Worm (Caenorhabditis elegans) whole organism, L2 larva: ENCODE results near the gene F46B6.12.

Experiments
- C34F6.9 ChIP-seq: fragments of 150-350 bp; optimal IDR thresholded peaks from 2 replicates; lab custom pipeline; 2014; ENCODE audit warnings: missing biosample characterization, missing genetic modification characterization
- F13H6.1 ChIP-seq: sonication (generic microtip); optimal IDR thresholded peaks from 2 replicates; lab custom pipeline; 2016; ENCODE audit warnings: missing genetic modification characterization, missing compliant biosample characterization
- ZK546.5 ChIP-seq: sonication (generic microtip); optimal IDR thresholded peaks from 2 replicates; lab custom pipeline; 2017; ENCODE audit warnings: missing biosample characterization, missing genetic modification characterization
- aly-2 ChIP-seq: fragments of 150-350 bp; optimal IDR thresholded peaks from 2 replicates; lab custom pipeline; 2014; ENCODE audit warnings: missing biosample characterization, missing genetic modification characterization
- blmp-1 ChIP-seq: sonication (generic microtip); optimal IDR thresholded peaks from 2 replicates; lab custom pipeline; 2017; ENCODE audit warnings: missing genetic modification characterization, mild to moderate bottlenecking, missing compliant biosample characterization, antibody characterized with exemption, moderate library complexity; ENCODE audit not compliant: insufficient read depth
- ceh-16 ChIP-seq: fragments of 150-350 bp; optimal IDR thresholded peaks from 2 replicates; lab custom pipeline; 2014; ENCODE audit warnings: missing biosample characterization, missing genetic modification characterization
- crh-2 ChIP-seq: sonication (generic microtip); optimal IDR thresholded peaks from 2 replicates; lab custom pipeline; 2017; ENCODE audit warnings: missing biosample characterization, missing genetic modification characterization
- dmd-4 ChIP-seq: sonication (generic microtip); optimal IDR thresholded peaks from 2 replicates; lab custom pipeline; 2017; ENCODE audit warnings: missing biosample characterization, missing genetic modification characterization
- egl-27 ChIP-seq: sonication (generic microtip); optimal IDR thresholded peaks from 3 replicates; lab custom pipeline; 2017; ENCODE audit warnings: missing biosample characterization, missing genetic modification reagents, missing genetic modification characterization
- elt-1 ChIP-seq: fragments of 150-350 bp; optimal IDR thresholded peaks from 2 replicates; lab custom pipeline; 2014; ENCODE audit warnings: missing biosample characterization, missing genetic modification characterization
- fos-1 ChIP-seq: fragments of 150-350 bp; optimal IDR thresholded peaks from 2 replicates; lab custom pipeline; 2014; ENCODE audit warnings: missing biosample characterization, missing genetic modification characterization
- gmeb-1 ChIP-seq: fragments of 150-350 bp; optimal IDR thresholded peaks from 2 replicates; lab custom pipeline; 2014; ENCODE audit warnings: missing biosample characterization, missing genetic modification characterization
- lin-11 ChIP-seq: fragments of 150-350 bp; sonication (generic microtip); optimal IDR thresholded peaks from 2 replicates; lab custom pipeline; 2014; ENCODE audit warnings: missing biosample characterization, missing genetic modification characterization, inconsistent platforms, mixed read lengths
- lin-13 ChIP-seq: fragments of 150-350 bp; optimal IDR thresholded peaks from 2 replicates; lab custom pipeline; 2014; ENCODE audit warnings: missing biosample characterization, missing genetic modification reagents, missing genetic modification characterization
- lin-39 ChIP-seq: fragments of 150-350 bp; optimal IDR thresholded peaks from 2 replicates; lab custom pipeline; 2014; ENCODE audit warnings: missing biosample characterization, missing genetic modification reagents, missing genetic modification characterization
- lsy-2 ChIP-seq, 2 experiments: fragments of 150-350 bp in 1 of 2; sonication (generic microtip) in 1 of 2; optimal IDR thresholded peaks; 2 replicates each; lab custom pipeline; 2014 to 2017; ENCODE audit warnings: missing biosample characterization in 2 of 2, missing genetic modification characterization in 2 of 2
- mab-5 ChIP-seq: fragments of 150-350 bp; optimal IDR thresholded peaks from 2 replicates; lab custom pipeline; 2014; ENCODE audit warnings: missing biosample characterization, missing genetic modification characterization
- mbf-1 ChIP-seq: sonication (generic microtip); optimal IDR thresholded peaks from 2 replicates; lab custom pipeline; 2017; ENCODE audit warnings: missing biosample characterization, missing genetic modification characterization
- mdl-1 ChIP-seq, 2 experiments: fragments of 150-350 bp in 1 of 2; sonication (generic microtip) in 1 of 2; optimal IDR thresholded peaks; 2 replicates each; lab custom pipeline; 2017; ENCODE audit warnings: missing biosample characterization in 2 of 2, missing genetic modification characterization in 2 of 2
- nhr-10 ChIP-seq: sonication (generic microtip); optimal IDR thresholded peaks from 2 replicates; lab custom pipeline; 2017; ENCODE audit warnings: missing biosample characterization, missing genetic modification characterization
- nhr-11 ChIP-seq: fragments of 150-350 bp; optimal IDR thresholded peaks from 2 replicates; lab custom pipeline; 2014; ENCODE audit warnings: missing biosample characterization, missing genetic modification characterization
- nhr-12 ChIP-seq: fragments of 150-350 bp; optimal IDR thresholded peaks from 2 replicates; lab custom pipeline; 2014; ENCODE audit warnings: missing biosample characterization, missing genetic modification characterization
- nhr-129 ChIP-seq: fragments of 150-350 bp; optimal IDR thresholded peaks from 2 replicates; lab custom pipeline; 2014; ENCODE audit warnings: missing biosample characterization, missing genetic modification characterization
- nhr-21 ChIP-seq: fragments of 150-350 bp; optimal IDR thresholded peaks from 2 replicates; lab custom pipeline; 2014; ENCODE audit warnings: missing biosample characterization, missing genetic modification characterization
- nhr-237 ChIP-seq: fragments of 150-350 bp; optimal IDR thresholded peaks from 2 replicates; lab custom pipeline; 2014; ENCODE audit warnings: missing biosample characterization, missing genetic modification characterization
- nhr-25 ChIP-seq: fragments of 150-350 bp; sonication (generic microtip); optimal IDR thresholded peaks from 3 replicates; lab custom pipeline; 2014; ENCODE audit warnings: missing biosample characterization, missing genetic modification characterization
- nhr-77 ChIP-seq: fragments of 150-350 bp; optimal IDR thresholded peaks from 2 replicates; lab custom pipeline; 2014; ENCODE audit warnings: missing biosample characterization, missing genetic modification characterization
- peb-1 ChIP-seq: fragments of 150-350 bp; optimal IDR thresholded peaks from 2 replicates; lab custom pipeline; 2014; ENCODE audit warnings: missing biosample characterization, missing genetic modification characterization
- sem-4 ChIP-seq: fragments of 150-350 bp; optimal IDR thresholded peaks from 2 replicates; lab custom pipeline; 2014; ENCODE audit warnings: missing biosample characterization, missing genetic modification reagents, missing genetic modification characterization
- skn-1 ChIP-seq: sonication (generic microtip); optimal IDR thresholded peaks from 2 replicates; lab custom pipeline; 2017; ENCODE audit warnings: missing biosample characterization, missing genetic modification characterization
- sma-3 ChIP-seq: sonication (generic microtip); optimal IDR thresholded peaks from 2 replicates; lab custom pipeline; 2016; ENCODE audit warnings: missing genetic modification reagents, missing genetic modification characterization, missing compliant biosample characterization
- sma-9 ChIP-seq, 2 experiments: fragments of 150-350 bp in 1 of 2; sonication (generic microtip) in 1 of 2; optimal IDR thresholded peaks; 2 replicates each; lab custom pipeline; 2014 to 2016; ENCODE audit warnings: missing genetic modification characterization in 2 of 2, mild to moderate bottlenecking in 1 of 2, missing biosample characterization in 1 of 2, missing compliant biosample characterization in 1 of 2, missing genetic modification reagents in 1 of 2, moderate library complexity in 1 of 2
- unc-55 ChIP-seq: fragments of 150-350 bp; sonication (generic microtip); optimal IDR thresholded peaks from 3 replicates; lab custom pipeline; 2014; ENCODE audit warnings: missing biosample characterization, missing genetic modification reagents, missing genetic modification characterization
- unc-62 ChIP-seq: fragments of 150-350 bp; optimal IDR thresholded peaks from 2 replicates; lab custom pipeline; 2014; ENCODE audit warnings: missing biosample characterization, missing genetic modification reagents, missing genetic modification characterization
- zag-1 ChIP-seq: fragments of 150-350 bp; optimal IDR thresholded peaks from 2 replicates; lab custom pipeline; 2014; ENCODE audit warnings: missing biosample characterization, missing genetic modification characterization
- ztf-1 ChIP-seq: fragments of 200-800 bp; sonication (Bioruptor generic); conservative IDR thresholded peaks from 2 replicates; pipeline ENCODE4 v1.3.6; 2022; ENCODE audit warnings: missing genetic modification characterization, missing compliant biosample characterization
- ztf-4 ChIP-seq: fragments of 150-350 bp; optimal IDR thresholded peaks from 2 replicates; lab custom pipeline; 2014; ENCODE audit warnings: missing biosample characterization, missing genetic modification characterization

F46B6.12 gene

DNA sequence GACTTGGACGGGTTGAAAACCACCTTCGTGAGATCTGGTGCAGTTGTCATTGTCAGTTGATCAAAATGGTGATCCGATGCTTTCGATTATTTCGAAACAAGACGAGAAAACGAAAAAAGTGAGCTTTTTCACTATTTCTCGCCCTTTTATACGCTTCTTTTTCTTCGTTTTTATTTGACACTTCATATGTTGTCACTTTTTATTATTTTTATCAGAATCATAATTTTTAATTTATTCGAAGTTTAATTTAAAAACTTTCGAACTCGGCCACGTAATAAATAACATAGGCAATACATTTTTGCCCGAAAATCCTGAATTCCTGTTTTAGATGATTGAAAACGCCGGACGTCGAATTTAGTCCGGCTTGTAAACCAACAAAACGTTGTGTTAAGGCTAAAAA lies 21.2 kb downstream of the F46B6.12 start, which contains the start of gene F58E6.5:
Gene F58E6.5, minus strand, starts transcription at position 101 of the 400 bp plus-strand sequence.
- TF ChIP-seq nhr-237 (tag; lab: Kevin White, UChicago) (no peak), fos-1 (tag; lab: Kevin White, UChicago) (no peak), lin-39 (tag; lab: Kevin White, UChicago) (no peak), unc-55 (GFP tag; lab: Kevin White, UChicago) (no peak), nhr-77 (tag; lab: Kevin White, UChicago) (no peak), nhr-10 (tag; lab: Kevin White, UChicago) (no peak), F13H6.1 (no peak), nhr-129 (no peak), skn-1 (no peak), elt-1 (tag; lab: Kevin White, UChicago) (no peak), C34F6.9 (no peak), gmeb-1 (tag; lab: Kevin White, UChicago) (no peak), nhr-21 (tag; lab: Kevin White, UChicago) (no peak), ZK546.5 (no peak), mbf-1 (no peak), nhr-12 (tag; lab: Kevin White, UChicago) (no peak), ztf-1 (GFP tag; lab: Robert Waterston, UW) (no peak), crh-2 (tag; lab: Kevin White, UChicago) (no peak), mab-5 (tag; lab: Kevin White, UChicago) (no peak)

DNA sequence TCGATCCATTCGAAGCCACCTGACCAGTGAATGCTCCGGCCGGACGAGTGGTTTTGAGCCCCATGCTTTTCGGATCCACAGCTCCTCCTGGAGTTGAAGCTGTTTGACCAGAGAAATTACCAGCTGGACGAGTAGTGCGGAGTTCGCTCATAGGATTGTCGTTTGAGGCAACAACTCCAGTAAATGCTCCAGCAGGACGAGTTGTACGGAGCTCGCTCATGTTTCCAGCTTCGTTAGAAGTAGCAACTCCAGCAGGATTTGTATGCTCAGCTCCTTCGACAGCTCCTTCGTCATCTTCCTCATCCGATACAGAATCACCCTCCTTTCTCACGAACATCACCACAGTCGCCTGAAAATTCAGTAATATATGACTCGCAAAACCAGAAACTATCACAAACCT lies 22.1 kb downstream of the F46B6.12 start:
- TF ChIP-seq nhr-11 (tag; lab: Kevin White, UChicago) (no peak), sma-9 (GFP tag; optimal IDR thresholded peaks at IDR 0.05; lab: Kevin White, UChicago) (no peak), sma-9 (tag; optimal IDR thresholded peaks at IDR 0.05; lab: Kevin White, UChicago) (no peak), lin-13 (GFP tag; lab: Kevin White, UChicago) (no peak), lin-39 (tag; lab: Kevin White, UChicago) (no peak), lin-11 (tag; lab: Kevin White, UChicago) (no peak), dmd-4 (tag; lab: Kevin White, UChicago) (no peak), mdl-1 (tag; optimal IDR thresholded peaks at IDR 0.05; lab: Kevin White, UChicago) (no peak), nhr-10 (tag; lab: Kevin White, UChicago) (no peak), nhr-12 (tag; lab: Kevin White, UChicago) (no peak), aly-2 (tag; lab: Kevin White, UChicago) (no peak), unc-55 (GFP tag; lab: Kevin White, UChicago) (no peak), zag-1 (tag; lab: Kevin White, UChicago) (no peak), nhr-129 (no peak), ceh-16 (no peak), crh-2 (tag; lab: Kevin White, UChicago) (no peak), nhr-25 (tag; lab: Kevin White, UChicago) (no peak), fos-1 (tag; lab: Kevin White, UChicago) (no peak), nhr-237 (tag; lab: Kevin White, UChicago) (no peak)

DNA sequence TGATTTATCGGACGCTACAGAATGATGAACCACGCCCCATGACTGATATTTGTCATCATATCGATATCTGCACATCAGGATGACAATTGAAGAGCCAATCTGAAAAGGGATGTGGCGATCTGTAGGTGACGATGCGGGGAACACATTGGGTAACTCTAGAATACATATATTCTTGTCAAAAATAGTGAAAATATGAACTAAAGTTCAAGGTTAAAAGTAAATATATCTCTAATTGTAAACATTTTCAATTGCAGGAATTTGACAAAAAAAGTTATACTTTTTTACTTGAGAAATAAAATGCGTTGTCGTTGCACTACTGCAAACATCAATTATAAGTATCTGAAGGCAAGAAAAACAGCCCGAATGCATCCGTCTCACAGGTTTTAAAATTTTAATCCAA lies 22.7 kb downstream of the F46B6.12 start, which contains the start of gene F58E6.6:
Gene F58E6.6, minus strand, starts transcription at position 101 of the 400 bp plus-strand sequence.
- TF ChIP-seq sma-3 (GFP tag; lab: Kevin White, UChicago) (no peak), mbf-1 (no peak), C34F6.9 (no peak), egl-27 (tag; lab: Kevin White, UChicago) (no peak), ceh-16 (no peak), peb-1 (tag; lab: Kevin White, UChicago) (no peak), blmp-1 (tag; lab: Kevin White, UChicago) (no peak), mdl-1 (tag; optimal IDR thresholded peaks at IDR 0.05; lab: Kevin White, UChicago) (no peak), mab-5 (tag; lab: Kevin White, UChicago) (no peak), gmeb-1 (tag; lab: Kevin White, UChicago) (no peak), unc-55 (GFP tag; lab: Kevin White, UChicago) (no peak), nhr-129 (no peak)

DNA sequence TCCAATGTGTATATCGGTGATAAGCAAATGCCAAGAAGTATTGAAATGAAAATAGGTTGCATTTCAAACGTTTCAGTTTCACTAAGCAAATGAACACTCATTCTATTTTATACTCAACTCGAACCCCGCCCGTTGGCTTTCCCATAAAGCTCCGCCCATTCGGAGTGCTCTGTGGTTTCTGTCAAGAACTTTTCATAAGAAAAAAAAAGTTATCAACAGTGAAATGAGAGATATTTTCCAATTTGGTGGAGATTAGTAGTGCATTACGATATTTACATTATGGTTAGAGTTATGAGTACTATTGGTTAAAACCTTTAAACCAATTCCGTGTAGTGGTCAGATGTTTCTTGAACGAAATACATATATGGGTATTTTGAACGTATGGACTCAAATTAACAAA lies 25.3 kb downstream of the F46B6.12 start, which contains the start of gene F58E6.4:
Gene F58E6.4, minus strand, starts transcription at position 101 of the 400 bp plus-strand sequence.
- TF ChIP-seq peb-1 (tag; lab: Kevin White, UChicago), result no peak
- no peak for TF ChIP-seq F13H6.1
- TF ChIP-seq ztf-4 (tag; lab: Kevin White, UChicago), result no peak
- no peak for TF ChIP-seq crh-2 (tag; lab: Kevin White, UChicago)
- TF ChIP-seq lsy-2 (tag; optimal IDR thresholded peaks at IDR 0.05; lab: Kevin White, UChicago), result no peak
- TF ChIP-seq lin-11 (tag; lab: Kevin White, UChicago), result no peak
- TF ChIP-seq blmp-1 (tag; lab: Kevin White, UChicago), result no peak
- no peak for TF ChIP-seq ZK546.5
- no peak for TF ChIP-seq gmeb-1 (tag; lab: Kevin White, UChicago)
- TF ChIP-seq nhr-25 (tag; lab: Kevin White, UChicago), result no peak
- TF ChIP-seq sem-4, result no peak
- TF ChIP-seq nhr-129, result no peak
- TF ChIP-seq fos-1 (tag; lab: Kevin White, UChicago), result no peak
- TF ChIP-seq unc-62 (GFP tag; lab: Kevin White, UChicago), result no peak
